Worm (Caenorhabditis elegans) whole organism, L4 larva: ENCODE measurements around the gene C01G5.4.

Source experiments
- F44E2.7 ChIP-seq: fragments of 200-800 bp; sonication (Bioruptor generic); IDR thresholded peaks from 2 replicates; pipeline ENCODE4 v2.1.2; 2022; ENCODE audit warnings: missing genetic modification characterization, missing compliant biosample characterization
- R02D3.7 ChIP-seq: fragments of 150-350 bp; sonication (generic microtip); optimal IDR thresholded peaks from 3 replicates; lab custom pipeline; 2014; ENCODE audit warnings: missing biosample characterization, missing genetic modification characterization
- ctbp-1 ChIP-seq: fragments of 200-800 bp; sonication (Bioruptor generic); IDR thresholded peaks from 2 replicates; pipeline ENCODE4 v1.3.6; 2022; ENCODE audit warnings: missing genetic modification reagents, missing genetic modification characterization, missing compliant biosample characterization
- egl-27 ChIP-seq: sonication (generic microtip); optimal IDR thresholded peaks from 3 replicates; lab custom pipeline; 2017; ENCODE audit warnings: missing biosample characterization, missing genetic modification reagents, missing genetic modification characterization
- lin-13 ChIP-seq: fragments of 150-350 bp; optimal IDR thresholded peaks from 2 replicates; lab custom pipeline; 2014; ENCODE audit warnings: missing biosample characterization, missing genetic modification reagents, missing genetic modification characterization
- set-16 ChIP-seq: fragments of 200-800 bp; sonication (Bioruptor generic); IDR thresholded peaks from 2 replicates; pipeline ENCODE4 v1.3.6; 2022; ENCODE audit warnings: missing genetic modification reagents, missing genetic modification characterization, missing compliant biosample characterization
- unc-62 ChIP-seq, 3 experiments: fragments of 150-350 bp in 1 of 3; sonication (generic microtip); optimal IDR thresholded peaks in 2 of 3; peaks in 1 of 3; 1 replicate in 1 of 3; 2 replicates in 2 of 3; lab custom pipeline; 2014 to 2017; ENCODE audit warnings: missing biosample characterization in 3 of 3, missing genetic modification characterization in 3 of 3, missing genetic modification reagents in 3 of 3, missing genotype in 1 of 3

DNA sequence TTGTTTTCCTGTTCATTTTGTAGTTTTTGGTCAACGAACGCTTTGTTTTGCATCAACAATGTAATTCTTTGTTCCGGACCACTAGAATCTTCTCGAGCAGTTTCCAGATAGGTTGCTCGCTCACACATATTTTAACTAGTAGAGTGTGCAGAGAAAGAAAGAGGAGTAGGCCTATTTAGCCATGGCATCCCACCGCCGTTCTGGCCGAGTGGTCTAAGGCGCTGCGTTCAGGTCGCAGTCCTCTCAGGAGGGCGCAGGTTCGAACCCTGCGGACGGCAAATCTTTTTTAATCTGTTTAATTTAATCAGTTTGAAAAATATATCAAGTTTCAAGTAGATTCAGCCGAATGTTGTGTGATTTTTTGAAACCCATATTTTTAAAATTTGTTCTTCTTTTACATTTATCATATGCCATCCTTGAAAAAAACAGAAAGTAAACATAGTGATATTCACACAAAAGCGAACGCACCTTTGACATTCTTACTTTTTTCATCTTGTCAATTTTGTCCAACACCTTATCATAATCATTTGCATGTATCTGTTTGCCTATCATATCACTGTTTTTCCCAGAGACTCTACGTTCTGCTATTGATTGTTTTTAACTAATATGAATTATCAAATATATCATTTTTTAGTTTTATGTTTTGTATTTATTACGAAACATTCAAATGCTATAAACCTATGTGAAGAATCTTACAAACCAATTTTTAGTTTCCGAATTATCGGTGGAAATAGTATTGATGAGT lies 25.2 kb downstream of the C01G5.4 start, which contains the start of gene try-3:
- TF ChIP-seq R02D3.7 (tag; lab: Kevin White, UChicago) (no peak), set-16 (GFP tag; lab: Robert Waterston, UW) (no peak; the same call in none of the 2 replicates), F44E2.7 (GFP tag; lab: Robert Waterston, UW) (peak; percentile 60; the same call in 1 of the 2 replicates), unc-62 (GFP tag; optimal IDR thresholded peaks at IDR 0.05 in 1 of 2; lab: Kevin White, UChicago) (no peak), unc-62 (tag; optimal IDR thresholded peaks at IDR 0.05; lab: Kevin White, UChicago) (no peak), egl-27 (no peak), ctbp-1 (GFP tag; lab: Robert Waterston, UW) (peak; percentile 91), lin-13 (peak; percentile 41)
